Fruit fly (Drosophila melanogaster) whole organism, embryonic: ENCODE measurements around the gene CG12594.
A peak's percentile ranks its signal among the peaks of the same experiment; 100 is the strongest.

Experiments used
- Ada2b ChIP-seq: fragments of 200-800 bp; sonication (Bioruptor generic); IDR thresholded peaks from 2 replicates; pipeline ENCODE4 v1.3.6; 2022; ENCODE audit warnings: missing biosample characterization, missing genetic modification characterization
- B-H2 ChIP-seq: fragments of 200-800 bp; sonication (Bioruptor generic); optimal IDR thresholded peaks from 2 replicates; lab custom pipeline; 2018; ENCODE audit warnings: missing biosample characterization, mild to moderate bottlenecking, missing genetic modification characterization
- CG10431 ChIP-seq: fragments of 200-800 bp; sonication (Bioruptor generic); optimal IDR thresholded peaks from 3 replicates; lab custom pipeline; 2018; ENCODE audit warnings: missing biosample characterization, mild to moderate bottlenecking, missing genetic modification characterization
- CG12299 ChIP-seq: fragments of 200-800 bp; sonication (Bioruptor generic); optimal IDR thresholded peaks from 2 replicates; lab custom pipeline; 2018; ENCODE audit warnings: missing biosample characterization, mild to moderate bottlenecking, missing genetic modification characterization
- CG1233 ChIP-seq: fragments of 200-800 bp; sonication (Bioruptor generic); optimal IDR thresholded peaks from 4 replicates; lab custom pipeline; 2018; ENCODE audit warnings: missing biosample characterization, mild to moderate bottlenecking, missing genetic modification characterization
- CG12942 ChIP-seq: fragments of 200-800 bp; sonication (Bioruptor generic); optimal IDR thresholded peaks from 3 replicates; lab custom pipeline; 2016; ENCODE audit warnings: missing biosample characterization, missing genetic modification characterization
- CG14965 ChIP-seq: fragments of 200-800 bp; sonication (Bioruptor generic); optimal IDR thresholded peaks from 2 replicates; lab custom pipeline; 2016; ENCODE audit warnings: missing biosample characterization, missing genetic modification characterization, borderline replicate concordance
- CG1529 ChIP-seq: fragments of 200-800 bp; sonication (Bioruptor generic); optimal IDR thresholded peaks from 3 replicates; lab custom pipeline; 2018; ENCODE audit warnings: missing biosample characterization, missing genetic modification characterization
- CG1647 ChIP-seq: fragments of 200-800 bp; sonication (Bioruptor generic); optimal IDR thresholded peaks from 3 replicates; lab custom pipeline; 2016; ENCODE audit warnings: missing biosample characterization, missing genetic modification characterization
- CG2120 ChIP-seq: fragments of 200-800 bp; sonication (Bioruptor generic); optimal IDR thresholded peaks from 3 replicates; lab custom pipeline; 2016; ENCODE audit warnings: missing biosample characterization, missing genetic modification characterization
- CG3065 ChIP-seq: fragments of 200-800 bp; sonication (Bioruptor generic); optimal IDR thresholded peaks from 2 replicates; lab custom pipeline; 2016; ENCODE audit warnings: missing biosample characterization, missing genetic modification characterization
- CG3163 ChIP-seq: fragments of 200-800 bp; sonication (Bioruptor generic); optimal IDR thresholded peaks from 3 replicates; lab custom pipeline; 2016; ENCODE audit warnings: missing biosample characterization, missing genetic modification characterization
- CG34376 ChIP-seq: fragments of 200-800 bp; sonication (Bioruptor generic); optimal IDR thresholded peaks from 2 replicates; lab custom pipeline; 2018; ENCODE audit warnings: missing biosample characterization, mild to moderate bottlenecking, missing genetic modification characterization
- CG3726 ChIP-seq: fragments of 200-800 bp; sonication (Bioruptor generic); IDR thresholded peaks from 3 replicates; pipeline ENCODE4, ENCODE4 v1.3.6; 2022; ENCODE audit warnings: missing biosample characterization, missing genetic modification characterization
- CG4282 ChIP-seq: fragments of 200-800 bp; sonication (Bioruptor generic); optimal IDR thresholded peaks from 2 replicates; lab custom pipeline; 2016; ENCODE audit warnings: missing biosample characterization, missing genetic modification characterization
- CG4617 ChIP-seq: fragments of 200-800 bp; sonication (Bioruptor generic); optimal IDR thresholded peaks from 3 replicates; lab custom pipeline; 2016; ENCODE audit warnings: missing biosample characterization, missing genetic modification characterization, borderline replicate concordance
- CG7745 ChIP-seq: fragments of 200-800 bp; sonication (Bioruptor generic); optimal IDR thresholded peaks from 2 replicates; lab custom pipeline; 2018; ENCODE audit warnings: missing biosample characterization, mild to moderate bottlenecking, missing genetic modification characterization, moderate library complexity
- CG8290 ChIP-seq, 3 experiments: fragments of 200-800 bp; sonication (Bioruptor generic); optimal IDR thresholded peaks; 2 replicates each; lab custom pipeline; 2016 to 2019; ENCODE audit warnings: missing biosample characterization in 3 of 3, missing genetic modification characterization in 3 of 3, mild to moderate bottlenecking in 2 of 3, moderate library complexity in 1 of 3
- CG8359 ChIP-seq: fragments of 200-800 bp; sonication (Bioruptor generic); optimal IDR thresholded peaks from 2 replicates; lab custom pipeline; 2017; ENCODE audit warnings: missing biosample characterization, mild to moderate bottlenecking, missing genetic modification characterization, borderline replicate concordance
- CHES-1-like ChIP-seq: fragments of 200-800 bp; sonication (Bioruptor generic); optimal IDR thresholded peaks from 2 replicates; lab custom pipeline; 2016; ENCODE audit warnings: missing biosample characterization, missing genetic modification characterization
- Camta ChIP-seq: fragments of 200-800 bp; sonication (Bioruptor generic); optimal IDR thresholded peaks from 2 replicates; lab custom pipeline; 2016; ENCODE audit warnings: missing biosample characterization, missing genetic modification characterization
- CoRest ChIP-seq: fragments of 200-800 bp; sonication (Bioruptor generic); optimal IDR thresholded peaks from 3 replicates; lab custom pipeline; 2018; ENCODE audit warnings: missing biosample characterization, mild to moderate bottlenecking, missing genetic modification characterization, moderate library complexity
- D ChIP-seq, 2 experiments: fragments of 200-800 bp in 1 of 2; fragments of >200 bp in 1 of 2; sonication (Bioruptor generic) in 1 of 2; optimal IDR thresholded peaks; 2 replicates in 1 of 2; 3 replicates in 1 of 2; lab custom pipeline; 2017; ENCODE audit warnings: mild to moderate bottlenecking in 1 of 2, missing biosample characterization in 1 of 2, missing genetic modification characterization in 1 of 2, missing genetic modification reagents in 1 of 2
- Dfd ChIP-seq, 2 experiments: fragments of >200 bp; optimal IDR thresholded peaks; 2 replicates each; lab custom pipeline; 2017; ENCODE audit warnings: missing biosample characterization in 2 of 2, missing genetic modification characterization in 2 of 2
- Hr39 ChIP-seq: fragments of >200 bp; optimal IDR thresholded peaks from 2 replicates; lab custom pipeline; 2017
- MTF-1 ChIP-seq: fragments of 200-800 bp; sonication (Bioruptor generic); optimal IDR thresholded peaks from 2 replicates; lab custom pipeline; 2018; ENCODE audit warnings: missing biosample characterization, mild to moderate bottlenecking, missing genetic modification characterization, borderline replicate concordance
- Med ChIP-seq: fragments of 200-800 bp; sonication (Bioruptor generic); peaks from one replicate; lab custom pipeline; 2016; ENCODE audit warnings: missing biosample characterization, missing genetic modification characterization, mild to moderate bottlenecking, inconsistent platforms, moderate library complexity
- Six4 ChIP-seq: fragments of 200-800 bp; sonication (Bioruptor generic); optimal IDR thresholded peaks from 2 replicates; lab custom pipeline; 2016; ENCODE audit warnings: missing biosample characterization, missing genetic modification characterization
- Spps ChIP-seq: fragments of 200-800 bp; sonication (Bioruptor generic); optimal IDR thresholded peaks from 2 replicates; lab custom pipeline; 2018; ENCODE audit warnings: missing biosample characterization, mild to moderate bottlenecking, missing genetic modification characterization
- ab ChIP-seq: fragments of 200-800 bp; sonication (Bioruptor generic); optimal IDR thresholded peaks from 2 replicates; lab custom pipeline; 2016; ENCODE audit warnings: missing biosample characterization, missing genetic modification characterization
- ac ChIP-seq: fragments of 200-800 bp; sonication (Bioruptor generic); optimal IDR thresholded peaks from 3 replicates; lab custom pipeline; 2017; ENCODE audit warnings: missing biosample characterization, mild to moderate bottlenecking, missing genetic modification characterization
- btn ChIP-seq: fragments of 200-800 bp; sonication (Bioruptor generic); optimal IDR thresholded peaks from 2 replicates; lab custom pipeline; 2016; ENCODE audit warnings: missing biosample characterization, missing genetic modification characterization
- corto ChIP-seq: fragments of 200-800 bp; sonication (Bioruptor generic); optimal IDR thresholded peaks from 2 replicates; lab custom pipeline; 2016; ENCODE audit warnings: missing biosample characterization, mild to moderate bottlenecking, missing genetic modification characterization, moderate library complexity
- dm ChIP-seq: fragments of 200-800 bp; sonication (Bioruptor generic); optimal IDR thresholded peaks from 3 replicates; lab custom pipeline; 2016; ENCODE audit warnings: missing biosample characterization, missing genetic modification characterization
- fd96Cb ChIP-seq: fragments of 200-800 bp; sonication (Bioruptor generic); optimal IDR thresholded peaks from 2 replicates; lab custom pipeline; 2018; ENCODE audit warnings: missing biosample characterization, mild to moderate bottlenecking, missing genetic modification characterization, moderate library complexity
- grn ChIP-seq: fragments of 200-800 bp; sonication (Bioruptor generic); optimal IDR thresholded peaks from 3 replicates; lab custom pipeline; 2017; ENCODE audit warnings: missing biosample characterization, missing genetic modification characterization
- hbn ChIP-seq: fragments of 200-800 bp; sonication (Bioruptor generic); IDR thresholded peaks from 2 replicates; pipeline ENCODE4 v1.3.6; 2022; ENCODE audit warnings: missing biosample characterization, missing genetic modification characterization; ENCODE audit not compliant: partially characterized antibody
- inv ChIP-seq: fragments of 200-800 bp; sonication (Bioruptor generic); IDR thresholded peaks from 2 replicates; pipeline ENCODE4 v1.3.6; 2022; ENCODE audit warnings: missing biosample characterization, missing genetic modification characterization; ENCODE audit not compliant: partially characterized antibody
- kay ChIP-seq: fragments of 200-800 bp; sonication (Bioruptor generic); optimal IDR thresholded peaks from 2 replicates; lab custom pipeline; 2016; ENCODE audit warnings: missing biosample characterization, missing genetic modification characterization
- odd ChIP-seq: fragments of 200-800 bp; sonication (Bioruptor generic); optimal IDR thresholded peaks from 2 replicates; lab custom pipeline; 2017; ENCODE audit warnings: missing biosample characterization, mild to moderate bottlenecking, missing genetic modification characterization
- pan ChIP-seq, 4 experiments: fragments of >200 bp in 3 of 4; fragments of 200-800 bp in 1 of 4; sonication (Bioruptor generic) in 1 of 4; optimal IDR thresholded peaks in 3 of 4; IDR thresholded peaks in 1 of 4; 2 replicates each; pipeline versions ENCODE4 v1.3.6 to Lab custom; 2017 to 2022; ENCODE audit warnings: missing biosample characterization in 2 of 4, missing genetic modification characterization in 2 of 4, mixed read lengths in 1 of 4
- pfk ChIP-seq: fragments of 200-800 bp; sonication (Bioruptor generic); optimal IDR thresholded peaks from 2 replicates; lab custom pipeline; 2018; ENCODE audit warnings: missing biosample characterization, mild to moderate bottlenecking, missing genetic modification characterization, moderate library complexity
- psq ChIP-seq: fragments of 200-800 bp; sonication (Bioruptor generic); optimal IDR thresholded peaks from 2 replicates; lab custom pipeline; 2017; ENCODE audit warnings: missing biosample characterization, missing genetic modification characterization
- repo ChIP-seq: fragments of 200-800 bp; sonication (Bioruptor generic); optimal IDR thresholded peaks from 2 replicates; lab custom pipeline; 2016; ENCODE audit warnings: missing biosample characterization, missing genetic modification characterization
- scrt ChIP-seq: fragments of 200-800 bp; sonication (Bioruptor generic); optimal IDR thresholded peaks from 2 replicates; lab custom pipeline; 2018; ENCODE audit warnings: missing biosample characterization, mild to moderate bottlenecking, missing genetic modification characterization, moderate library complexity
- vnd ChIP-seq: fragments of 200-800 bp; sonication (Bioruptor generic); IDR thresholded peaks from 3 replicates; pipeline ENCODE4 v1.3.6; 2022; ENCODE audit warnings: missing biosample characterization, missing genetic modification characterization; ENCODE audit not compliant: partially characterized antibody
- z ChIP-seq: fragments of 200-800 bp; sonication (Bioruptor generic); IDR thresholded peaks from 3 replicates; pipeline ENCODE4 v1.3.6; 2022; ENCODE audit warnings: missing biosample characterization, missing genetic modification characterization
- zfh2 ChIP-seq: fragments of 200-800 bp; sonication (Bioruptor generic); optimal IDR thresholded peaks from 2 replicates; lab custom pipeline; 2016; ENCODE audit warnings: missing biosample characterization, missing genetic modification characterization

CG12594 gene

dm6 chr3R:11780181-11780688 is 58.7 kb downstream of the CG12594 start (continued):
- TF ChIP-seq CG12299 (peak; percentile 80), grn (peak; percentile 38), CG1233 (GFP tag; lab: Kevin White, UChicago) (peak; percentile 88), CG3065 (peak; percentile 88), CG2120 (no peak), btn (peak; percentile 22), corto (GFP tag; lab: Kevin White, UChicago) (peak; percentile 51), CHES-1-like (GFP tag; lab: Kevin White, UChicago) (no peak), D (optimal IDR thresholded peaks at IDR 0.05; lab: Kevin White, UChicago) (no peak), D (GFP tag; optimal IDR thresholded peaks at IDR 0.05; lab: Kevin White, UChicago) (peak; percentile 98), scrt (GFP tag; lab: Kevin White, UChicago) (peak; percentile 73), pfk (GFP tag; lab: Kevin White, UChicago) (no peak), CG1647 (GFP tag; lab: Kevin White, UChicago) (peak; percentile 26), CG8359 (peak; percentile 92), dm (GFP tag; lab: Kevin White, UChicago) (no peak), vnd (GFP tag; lab: Robert Waterston, UW) (no peak), CG10431 (GFP tag; lab: Kevin White, UChicago) (peak; percentile 87), Ada2b (GFP tag; lab: Robert Waterston, UW) (peak; percentile 53; the same call in 1 of the 2 replicates), Spps (tag; lab: Kevin White, UChicago) (peak; percentile 95), CG4282 (GFP tag; lab: Kevin White, UChicago) (no peak), ac (GFP tag; lab: Kevin White, UChicago) (peak; percentile 92), CoRest (peak; percentile 96), CG1529 (GFP tag; lab: Kevin White, UChicago) (peak; percentile 94), CG8290 (GFP tag; optimal IDR thresholded peaks at IDR 0.05; lab: Kevin White, UChicago) (peak; percentile 92), CG8290 (tag; optimal IDR thresholded peaks at IDR 0.05; lab: Kevin White, UChicago) (peak in 1 of 2 experiments; percentile 71), Six4 (GFP tag; lab: Kevin White, UChicago) (peak; percentile 94), repo (GFP tag; lab: Kevin White, UChicago) (no peak), CG7745 (tag; lab: Kevin White, UChicago) (peak; percentile 23), inv (no peak), B-H2 (GFP tag; lab: Kevin White, UChicago) (no peak), psq (GFP tag; lab: Kevin White, UChicago) (peak; percentile 84), CG3726 (GFP tag; lab: Robert Waterston, UW) (peak; percentile 85; the same call in 2 of the 3 replicates), hbn (GFP tag; lab: Robert Waterston, UW) (no peak), Dfd (GFP tag; optimal IDR thresholded peaks at IDR 0.05; lab: Kevin White, UChicago) (no peak), CG12942 (GFP tag; lab: Kevin White, UChicago) (peak; percentile 87), Med (GFP tag; lab: Kevin White, UChicago) (peak; percentile 44), CG4617 (peak; percentile 78), MTF-1 (GFP tag; lab: Kevin White, UChicago) (peak; percentile 85), CG14965 (GFP tag; lab: Kevin White, UChicago) (no peak), Camta (GFP tag; lab: Kevin White, UChicago) (no peak), ab (GFP tag; lab: Kevin White, UChicago) (peak; percentile 31), odd (GFP tag; lab: Kevin White, UChicago) (peak; percentile 81), pan (optimal IDR thresholded peaks at IDR 0.05; lab: Kevin White, UChicago) (no peak), pan (GFP tag; optimal IDR thresholded peaks at IDR 0.05 in 1 of 2, IDR thresholded peaks at IDR 0.05 in 1 of 2) (peak in 1 of 2 experiments; percentile 78), zfh2 (GFP tag; lab: Kevin White, UChicago) (no peak), kay (GFP tag; lab: Kevin White, UChicago) (peak; percentile 79), Hr39 (lab: Kevin White, UChicago) (no peak), fd96Cb (tag; lab: Kevin White, UChicago) (peak; percentile 98), z (GFP tag; lab: Robert Waterston, UW) (peak; percentile 80; the same call in 2 of the 3 replicates), CG3163 (no peak), CG34376 (GFP tag; lab: Kevin White, UChicago) (no peak)
